Fruit fly (Drosophila melanogaster): ENCODE data around the gene CG12498.
A peak's percentile ranks its signal among the peaks of the same experiment; 100 is the strongest.

CG12498 gene

dm6 chrX:2796345-2797256 is 13.1 kb upstream of the CG12498 start, which contains the start of gene w:
w (minus strand) TSS chrX:2796466.
- no peak for TF ChIP-seq Ets98B (GFP tag; IDR thresholded peaks at IDR 0.05)
- TF ChIP-seq Pif1B (GFP tag; optimal IDR thresholded peaks at IDR 0.05) = peak; percentile 20
- TF ChIP-seq CG8301 (tag; optimal IDR thresholded peaks at IDR 0.05) = peak; percentile 64
- TF ChIP-seq CG9948 (tag; optimal IDR thresholded peaks at IDR 0.05) = no peak
- peak; percentile 79 for TF ChIP-seq CG14655 (GFP tag; optimal IDR thresholded peaks at IDR 0.05)
- no peak for TF ChIP-seq Snoo (tag; optimal IDR thresholded peaks at IDR 0.05)
- TF ChIP-seq CG34367 (tag; optimal IDR thresholded peaks at IDR 0.05) = no peak
- no peak for TF ChIP-seq CG12605 (GFP tag; IDR thresholded peaks at IDR 0.05)
- TF ChIP-seq CG10348 (GFP tag; IDR thresholded peaks at IDR 0.05) = no peak
- peak; percentile 2 for TF ChIP-seq gl (tag; optimal IDR thresholded peaks at IDR 0.05)
- peak; percentile 6; the same call in 1 of the 3 replicates for TF ChIP-seq CG4496 (GFP tag; IDR thresholded peaks at IDR 0.05)
- no peak for TF ChIP-seq CG13204 (GFP tag; optimal IDR thresholded peaks at IDR 0.05)
- TF ChIP-seq CG32121 (GFP tag; IDR thresholded peaks at IDR 0.05) = peak; percentile 53; the same call in 1 of the 2 replicates
- TF ChIP-seq CG17806 (tag; optimal IDR thresholded peaks at IDR 0.05) = no peak
- no peak for TF ChIP-seq rn (GFP tag; IDR thresholded peaks at IDR 0.05)
- no peak; the same call in 2 of the 3 replicates for TF ChIP-seq fd96Ca (GFP tag; IDR thresholded peaks at IDR 0.05)
- no peak for TF ChIP-seq CG15710 (tag; optimal IDR thresholded peaks at IDR 0.05)
- no peak for TF ChIP-seq D1 (tag; optimal IDR thresholded peaks at IDR 0.05)
- TF ChIP-seq Pif1A (GFP tag; optimal IDR thresholded peaks at IDR 0.05) = peak; percentile 20
- peak; percentile 47 for TF ChIP-seq CG8159 (tag; optimal IDR thresholded peaks at IDR 0.05)

DNA sequence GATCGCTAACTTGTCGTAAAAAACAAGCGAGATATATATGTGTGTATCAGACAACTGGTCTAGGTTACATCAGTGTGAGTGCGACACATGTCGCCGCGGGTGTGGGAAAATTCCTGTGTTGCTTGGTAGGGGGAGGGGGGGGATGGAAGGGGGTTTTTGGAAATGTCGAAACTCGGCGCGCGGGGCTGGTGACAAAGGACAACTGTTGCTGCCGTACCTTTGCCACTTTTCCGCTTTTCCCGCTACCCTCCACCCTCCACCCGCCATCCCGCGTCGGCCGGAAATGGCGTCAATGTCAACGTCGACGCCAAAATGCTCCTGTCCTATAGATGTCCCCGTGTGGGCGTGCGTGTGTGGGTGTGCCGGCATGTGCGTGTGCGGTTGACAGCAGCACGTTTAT is 6.7 kb upstream of the CG12498 start:
- TF ChIP-seq fd96Ca (GFP tag; IDR thresholded peaks at IDR 0.05) = no peak
- TF ChIP-seq Pif1B (GFP tag; optimal IDR thresholded peaks at IDR 0.05) = no peak
- no peak for TF ChIP-seq CG8301 (tag; optimal IDR thresholded peaks at IDR 0.05)
- no peak for TF ChIP-seq CG4496 (GFP tag; IDR thresholded peaks at IDR 0.05)
- TF ChIP-seq Pif1A (GFP tag; optimal IDR thresholded peaks at IDR 0.05) = no peak
- no peak for TF ChIP-seq Ets98B (GFP tag; IDR thresholded peaks at IDR 0.05)
- TF ChIP-seq Snoo (tag; optimal IDR thresholded peaks at IDR 0.05) = no peak

dm6 chrX:2803776-2804175 is 5.9 kb upstream of the CG12498 start:
- TF ChIP-seq CG15710 (tag; optimal IDR thresholded peaks at IDR 0.05) (no peak), CG17806 (tag; optimal IDR thresholded peaks at IDR 0.05) (no peak), CG34367 (tag; optimal IDR thresholded peaks at IDR 0.05) (no peak), fd96Ca (GFP tag; IDR thresholded peaks at IDR 0.05) (no peak), EcR (GFP tag; optimal IDR thresholded peaks at IDR 0.05) (no peak), CG14655 (GFP tag; optimal IDR thresholded peaks at IDR 0.05) (no peak), CG9948 (tag; optimal IDR thresholded peaks at IDR 0.05) (no peak), CG13204 (GFP tag; optimal IDR thresholded peaks at IDR 0.05) (no peak), CG12605 (GFP tag; IDR thresholded peaks at IDR 0.05) (no peak)

- TF ChIP-seq CG34367 (tag; optimal IDR thresholded peaks at IDR 0.05) (no peak), CG17806 (tag; optimal IDR thresholded peaks at IDR 0.05) (no peak), CG8159 (tag; optimal IDR thresholded peaks at IDR 0.05) (no peak), D1 (tag; optimal IDR thresholded peaks at IDR 0.05) (no peak), rn (GFP tag; IDR thresholded peaks at IDR 0.05) (no peak), Pif1B (GFP tag; optimal IDR thresholded peaks at IDR 0.05) (no peak)
Measured at dm6 chrX:2811059-2811458, 1.4 kb downstream of the CG12498 start.

DNA sequence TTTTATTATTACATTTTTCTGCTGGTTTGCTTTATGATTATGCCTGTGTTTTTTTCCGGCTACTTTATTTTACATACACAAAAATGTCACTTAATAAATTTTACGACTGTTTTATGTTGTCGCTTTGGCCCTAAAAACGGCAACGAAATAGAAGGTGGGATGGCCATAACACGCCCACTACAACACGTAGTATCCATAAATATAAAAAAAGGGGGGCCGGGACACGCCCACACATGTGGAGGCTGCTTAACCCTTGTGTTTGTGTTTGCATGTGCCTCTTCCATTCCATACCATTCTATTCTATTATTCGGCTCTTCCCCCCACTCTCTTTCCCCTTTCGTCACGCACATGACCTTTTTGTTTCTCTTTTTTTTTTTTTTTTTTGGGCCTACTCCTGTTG is 2.0 kb downstream of the CG12498 start:
- no peak for TF ChIP-seq Pif1B (GFP tag; optimal IDR thresholded peaks at IDR 0.05)
- TF ChIP-seq CG14655 (GFP tag; optimal IDR thresholded peaks at IDR 0.05) = no peak
- TF ChIP-seq EcR (GFP tag; optimal IDR thresholded peaks at IDR 0.05) = no peak
- TF ChIP-seq CG15710 (tag; optimal IDR thresholded peaks at IDR 0.05) = no peak
- TF ChIP-seq CG17806 (tag; optimal IDR thresholded peaks at IDR 0.05) = no peak
- TF ChIP-seq CG9948 (tag; optimal IDR thresholded peaks at IDR 0.05) = no peak

DNA sequence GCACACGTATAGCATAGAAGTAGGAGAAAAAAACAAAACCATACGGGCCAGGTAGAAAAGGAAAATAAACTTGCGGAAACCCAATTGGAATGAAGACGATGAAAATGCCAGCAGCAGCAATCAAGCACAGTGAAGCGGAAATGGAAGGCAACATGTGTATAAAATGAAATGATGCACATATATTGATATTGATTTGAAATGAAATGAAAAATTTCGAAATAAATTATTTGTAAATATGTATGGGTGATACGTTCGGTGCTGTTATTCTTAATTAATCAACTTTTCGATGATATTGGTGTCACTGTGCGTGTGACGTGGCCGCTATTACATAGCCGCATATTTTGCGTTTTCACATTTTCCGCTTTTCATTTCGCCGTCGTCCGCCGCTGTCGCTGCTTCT is 3.4 kb downstream of the CG12498 start:
- TF ChIP-seq rn (GFP tag; IDR thresholded peaks at IDR 0.05) = no peak

DNA sequence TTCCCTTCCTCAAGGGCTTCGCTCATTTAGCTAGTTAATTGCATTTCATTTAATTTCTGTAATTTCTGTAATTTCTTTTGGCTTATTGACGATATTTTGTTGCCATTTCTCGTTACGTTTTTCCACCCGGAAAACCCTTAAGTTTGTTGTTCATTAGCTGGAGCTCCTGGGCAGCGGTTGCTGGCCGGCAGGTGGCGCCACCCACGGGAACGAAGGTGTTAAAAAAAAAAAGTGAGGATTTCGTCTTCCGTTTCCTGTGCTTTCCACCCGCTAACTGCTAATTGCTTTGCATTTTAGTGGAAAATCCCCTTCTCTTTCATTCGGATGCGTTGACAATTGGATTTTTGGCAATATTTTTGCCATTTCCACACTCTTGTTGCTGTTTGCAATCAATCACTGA is 4.7 kb downstream of the CG12498 start:
- TF ChIP-seq EcR (GFP tag; optimal IDR thresholded peaks at IDR 0.05) = no peak
- no peak for TF ChIP-seq CG15710 (tag; optimal IDR thresholded peaks at IDR 0.05)
- no peak for TF ChIP-seq Pif1B (GFP tag; optimal IDR thresholded peaks at IDR 0.05)
- no peak for TF ChIP-seq Snoo (tag; optimal IDR thresholded peaks at IDR 0.05)
- no peak for TF ChIP-seq gl (tag; optimal IDR thresholded peaks at IDR 0.05)
- no peak for TF ChIP-seq CG14655 (GFP tag; optimal IDR thresholded peaks at IDR 0.05)
- no peak for TF ChIP-seq D1 (tag; optimal IDR thresholded peaks at IDR 0.05)
- TF ChIP-seq CG10348 (GFP tag; IDR thresholded peaks at IDR 0.05) = no peak
- no peak for TF ChIP-seq CG9948 (tag; optimal IDR thresholded peaks at IDR 0.05)
- TF ChIP-seq CG4496 (GFP tag; IDR thresholded peaks at IDR 0.05) = no peak
- TF ChIP-seq Ets98B (GFP tag; IDR thresholded peaks at IDR 0.05) = no peak
- TF ChIP-seq CG17806 (tag; optimal IDR thresholded peaks at IDR 0.05) = no peak
- TF ChIP-seq CG8301 (tag; optimal IDR thresholded peaks at IDR 0.05) = no peak
- TF ChIP-seq CG32121 (GFP tag; IDR thresholded peaks at IDR 0.05) = no peak
- TF ChIP-seq rn (GFP tag; IDR thresholded peaks at IDR 0.05) = no peak
- no peak for TF ChIP-seq CG13204 (GFP tag; optimal IDR thresholded peaks at IDR 0.05)
